Worm (Caenorhabditis elegans) whole organism, L2 larva: ENCODE measurements around the gene C14B9.8.

ENCODE experiments used
- R02D3.7 ChIP-seq: fragments of 150-350 bp; optimal IDR thresholded peaks from 2 replicates; lab custom pipeline; 2014; ENCODE audit warnings: missing biosample characterization, missing genetic modification characterization
- ZK546.5 ChIP-seq: sonication (generic microtip); optimal IDR thresholded peaks from 2 replicates; lab custom pipeline; 2017; ENCODE audit warnings: missing biosample characterization, missing genetic modification characterization
- alr-1 ChIP-seq: fragments of 150-350 bp; optimal IDR thresholded peaks from 2 replicates; lab custom pipeline; 2014; ENCODE audit warnings: missing biosample characterization, missing genetic modification characterization
- ceh-16 ChIP-seq: fragments of 150-350 bp; optimal IDR thresholded peaks from 2 replicates; lab custom pipeline; 2014; ENCODE audit warnings: missing biosample characterization, missing genetic modification characterization
- lsy-2 ChIP-seq, 2 experiments: fragments of 150-350 bp in 1 of 2; sonication (generic microtip) in 1 of 2; optimal IDR thresholded peaks; 2 replicates each; lab custom pipeline; 2014 to 2017; ENCODE audit warnings: missing biosample characterization in 2 of 2, missing genetic modification characterization in 2 of 2
- mdl-1 ChIP-seq, 2 experiments: fragments of 150-350 bp in 1 of 2; sonication (generic microtip) in 1 of 2; optimal IDR thresholded peaks; 2 replicates each; lab custom pipeline; 2017; ENCODE audit warnings: missing biosample characterization in 2 of 2, missing genetic modification characterization in 2 of 2
- nhr-237 ChIP-seq: fragments of 150-350 bp; optimal IDR thresholded peaks from 2 replicates; lab custom pipeline; 2014; ENCODE audit warnings: missing biosample characterization, missing genetic modification characterization
- nhr-25 ChIP-seq: fragments of 150-350 bp; sonication (generic microtip); optimal IDR thresholded peaks from 3 replicates; lab custom pipeline; 2014; ENCODE audit warnings: missing biosample characterization, missing genetic modification characterization
- skn-1 ChIP-seq: sonication (generic microtip); optimal IDR thresholded peaks from 2 replicates; lab custom pipeline; 2017; ENCODE audit warnings: missing biosample characterization, missing genetic modification characterization
- zag-1 ChIP-seq: fragments of 150-350 bp; optimal IDR thresholded peaks from 2 replicates; lab custom pipeline; 2014; ENCODE audit warnings: missing biosample characterization, missing genetic modification characterization

DNA sequence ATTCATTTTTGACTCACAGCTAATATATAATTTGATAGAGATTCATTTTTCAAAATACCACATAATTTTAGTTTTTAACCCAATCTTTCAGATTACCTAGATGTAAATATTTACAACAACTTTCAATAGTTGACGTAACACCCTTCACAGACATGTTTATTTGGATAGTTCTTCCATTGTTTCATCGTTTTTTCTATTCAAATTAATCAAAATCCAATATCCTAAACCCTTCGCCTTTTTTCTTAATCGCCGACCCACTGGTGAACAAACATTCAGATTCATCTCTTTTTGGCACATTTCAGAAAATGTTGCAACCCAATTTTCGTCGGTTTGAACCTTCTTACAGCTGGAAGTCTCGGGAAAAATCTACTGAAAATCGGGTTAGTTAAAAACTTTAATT, 45.4 kb downstream of the C14B9.8 start, which contains the start of gene K06H7.1:
- TF ChIP-seq ZK546.5 (tag; lab: Kevin White, UChicago) (no peak), lsy-2 (tag; optimal IDR thresholded peaks at IDR 0.05; lab: Kevin White, UChicago) (no peak), mdl-1 (tag; optimal IDR thresholded peaks at IDR 0.05; lab: Kevin White, UChicago) (no peak), nhr-25 (tag; lab: Kevin White, UChicago) (no peak), zag-1 (tag; lab: Kevin White, UChicago) (no peak), alr-1 (tag; lab: Kevin White, UChicago) (no peak), nhr-237 (tag; lab: Kevin White, UChicago) (no peak), ceh-16 (tag; lab: Kevin White, UChicago) (no peak), R02D3.7 (tag; lab: Kevin White, UChicago) (no peak), skn-1 (no peak)
